Fruit fly (Drosophila melanogaster) whole organism, embryonic: ENCODE data around the gene NANS.

Experiments
- ATbp ChIP-seq: fragments of 200-800 bp; sonication (Bioruptor generic); optimal IDR thresholded peaks from 2 replicates; lab custom pipeline; 2017; ENCODE audit warnings: missing biosample characterization, mild to moderate bottlenecking, missing genetic modification characterization, missing genetic modification reagents
- Abd-B ChIP-seq: fragments of 200-800 bp; sonication (Bioruptor generic); optimal IDR thresholded peaks from 2 replicates; lab custom pipeline; 2018; ENCODE audit warnings: missing biosample characterization, mild to moderate bottlenecking, missing genetic modification characterization, moderate library complexity
- Awh ChIP-seq: fragments of 200-800 bp; sonication (Bioruptor generic); IDR thresholded peaks from 2 replicates; pipeline ENCODE4, ENCODE4 v1.3.6; 2022; ENCODE audit warnings: missing biosample characterization, missing genetic modification characterization
- Blimp-1 ChIP-seq: fragments of 200-800 bp; sonication (Bioruptor generic); optimal IDR thresholded peaks from 3 replicates; lab custom pipeline; 2018; ENCODE audit warnings: missing biosample characterization, missing genetic modification characterization, mild to moderate bottlenecking, moderate library complexity, missing genetic modification reagents
- BtbVII ChIP-seq: fragments of 200-800 bp; sonication (Bioruptor generic); optimal IDR thresholded peaks from 3 replicates; lab custom pipeline; 2017; ENCODE audit warnings: missing biosample characterization, mild to moderate bottlenecking, missing genetic modification characterization
- CG11093 ChIP-seq: fragments of 200-800 bp; sonication (Bioruptor generic); IDR thresholded peaks from 3 replicates; pipeline ENCODE4 v1.3.6; 2022; ENCODE audit warnings: missing biosample characterization, missing genetic modification characterization
- CG12219 ChIP-seq: fragments of 200-800 bp; sonication (Bioruptor generic); optimal IDR thresholded peaks from 3 replicates; lab custom pipeline; 2018; ENCODE audit warnings: missing biosample characterization, mild to moderate bottlenecking, missing genetic modification characterization
- CG13894 ChIP-seq: fragments of 200-800 bp; sonication (Bioruptor generic); optimal IDR thresholded peaks from 3 replicates; lab custom pipeline; 2018; ENCODE audit warnings: missing biosample characterization, mild to moderate bottlenecking, missing genetic modification characterization, moderate library complexity
- CG14965 ChIP-seq: fragments of 200-800 bp; sonication (Bioruptor generic); optimal IDR thresholded peaks from 2 replicates; lab custom pipeline; 2016; ENCODE audit warnings: missing biosample characterization, missing genetic modification characterization, borderline replicate concordance
- CG16779 ChIP-seq: fragments of 200-800 bp; sonication (Bioruptor generic); IDR thresholded peaks from 2 replicates; pipeline ENCODE4 v1.3.6; 2022; ENCODE audit warnings: missing biosample characterization, missing genetic modification characterization
- CG17328 ChIP-seq: fragments of 200-800 bp; sonication (Bioruptor generic); IDR thresholded peaks from 2 replicates; pipeline ENCODE4 v1.3.6; 2022; ENCODE audit warnings: missing biosample characterization, missing genetic modification characterization
- CG17359 ChIP-seq: fragments of 200-800 bp; sonication (Bioruptor generic); optimal IDR thresholded peaks from 3 replicates; lab custom pipeline; 2018; ENCODE audit warnings: missing biosample characterization, mild to moderate bottlenecking, missing genetic modification characterization, moderate library complexity
- CG31365 ChIP-seq: fragments of 200-800 bp; sonication (Bioruptor generic); optimal IDR thresholded peaks from 2 replicates; lab custom pipeline; 2018; ENCODE audit warnings: missing biosample characterization, mild to moderate bottlenecking, missing genetic modification characterization
- CG5245 ChIP-seq: fragments of 200-800 bp; sonication (Bioruptor generic); optimal IDR thresholded peaks from 3 replicates; lab custom pipeline; 2016; ENCODE audit warnings: missing biosample characterization, missing genetic modification characterization
- CG6175 ChIP-seq: fragments of 200-800 bp; sonication (Bioruptor generic); IDR thresholded peaks from 3 replicates; pipeline ENCODE4 v1.3.6; 2022; ENCODE audit warnings: missing biosample characterization, missing genetic modification characterization
- CG6791 ChIP-seq: fragments of 200-800 bp; sonication (Bioruptor generic); IDR thresholded peaks from 3 replicates; pipeline ENCODE4 v1.3.6; 2022; ENCODE audit warnings: missing biosample characterization, missing genetic modification characterization; ENCODE audit not compliant: partially characterized antibody
- CG9215 ChIP-seq: fragments of 200-800 bp; sonication (Bioruptor generic); IDR thresholded peaks from 2 replicates; pipeline ENCODE4 v1.3.6; 2022; ENCODE audit warnings: missing biosample characterization, missing genetic modification characterization
- Gug ChIP-seq: fragments of 200-800 bp; sonication (Bioruptor generic); IDR thresholded peaks from 4 replicates; pipeline ENCODE4 v1.3.6; 2022; ENCODE audit warnings: missing biosample characterization, missing genetic modification characterization
- HLHmδ ChIP-seq: fragments of 200-800 bp; sonication (Bioruptor generic); optimal IDR thresholded peaks from 2 replicates; lab custom pipeline; 2018; ENCODE audit warnings: missing biosample characterization, mild to moderate bottlenecking, missing genetic modification characterization, moderate library complexity
- Hmx ChIP-seq: fragments of 200-800 bp; sonication (Bioruptor generic); optimal IDR thresholded peaks from 2 replicates; lab custom pipeline; 2016; ENCODE audit warnings: missing biosample characterization, missing genetic modification characterization
- Hr39 ChIP-seq: fragments of >200 bp; optimal IDR thresholded peaks from 2 replicates; lab custom pipeline; 2017
- Jarid2 ChIP-seq: fragments of 200-800 bp; sonication (Bioruptor generic); optimal IDR thresholded peaks from 3 replicates; lab custom pipeline; 2017; ENCODE audit warnings: mild to moderate bottlenecking, missing biosample characterization, missing genetic modification reagents, missing genetic modification characterization
- MTF-1 ChIP-seq: fragments of 200-800 bp; sonication (Bioruptor generic); optimal IDR thresholded peaks from 2 replicates; lab custom pipeline; 2018; ENCODE audit warnings: missing biosample characterization, mild to moderate bottlenecking, missing genetic modification characterization, borderline replicate concordance
- Mrtf ChIP-seq: fragments of 200-800 bp; sonication (Bioruptor generic); IDR thresholded peaks from 3 replicates; pipeline ENCODE4 v1.3.6; 2022; ENCODE audit warnings: missing biosample characterization, missing genetic modification characterization
- Nf-YB ChIP-seq: fragments of 200-800 bp; sonication (Bioruptor generic); optimal IDR thresholded peaks from 3 replicates; lab custom pipeline; 2019; ENCODE audit warnings: missing biosample characterization, mild to moderate bottlenecking, missing genetic modification characterization, moderate library complexity
- Ravus ChIP-seq: fragments of 200-800 bp; sonication (Bioruptor generic); IDR thresholded peaks from 2 replicates; pipeline ENCODE4 v1.3.6; 2022; ENCODE audit warnings: missing biosample characterization, missing genetic modification characterization
- Sry-δ ChIP-seq: fragments of 200-800 bp; sonication (Bioruptor generic); optimal IDR thresholded peaks from 2 replicates; lab custom pipeline; 2016; ENCODE audit warnings: missing biosample characterization, missing genetic modification characterization
- YL-1 ChIP-seq: fragments of 200-800 bp; sonication (Bioruptor generic); optimal IDR thresholded peaks from 3 replicates; lab custom pipeline; 2017; ENCODE audit warnings: missing biosample characterization, mild to moderate bottlenecking, missing genetic modification characterization
- az2 ChIP-seq: fragments of 200-800 bp; sonication (Bioruptor generic); optimal IDR thresholded peaks from 3 replicates; lab custom pipeline; 2016; ENCODE audit warnings: missing biosample characterization, missing genetic modification characterization
- bab2 ChIP-seq: fragments of 200-800 bp; sonication (Bioruptor generic); optimal IDR thresholded peaks from 2 replicates; lab custom pipeline; 2016; ENCODE audit warnings: missing biosample characterization, missing genetic modification characterization
- cg ChIP-seq: fragments of 200-800 bp; sonication (Bioruptor generic); optimal IDR thresholded peaks from 3 replicates; lab custom pipeline; 2019; ENCODE audit warnings: missing biosample characterization, mild to moderate bottlenecking, missing genetic modification characterization, moderate library complexity
- chm ChIP-seq: fragments of 200-800 bp; sonication (Bioruptor generic); IDR thresholded peaks from 2 replicates; pipeline ENCODE4 v1.3.6; 2022; ENCODE audit warnings: missing biosample characterization, missing genetic modification characterization
- cwo ChIP-seq: fragments of 200-800 bp; sonication (Bioruptor generic); optimal IDR thresholded peaks from 3 replicates; lab custom pipeline; 2017; ENCODE audit warnings: missing biosample characterization, missing genetic modification characterization, mild to moderate bottlenecking, moderate library complexity, missing genetic modification reagents
- dimm ChIP-seq: fragments of 200-800 bp; sonication (Bioruptor generic); IDR thresholded peaks from 2 replicates; pipeline ENCODE4 v1.3.6; 2022; ENCODE audit warnings: missing biosample characterization, missing genetic modification characterization
- disco-r ChIP-seq: fragments of 200-800 bp; sonication (Bioruptor generic); optimal IDR thresholded peaks from 2 replicates; lab custom pipeline; 2016; ENCODE audit warnings: missing biosample characterization, missing genetic modification characterization
- fd102C ChIP-seq: fragments of 200-800 bp; sonication (Bioruptor generic); optimal IDR thresholded peaks from 2 replicates; lab custom pipeline; 2018; ENCODE audit warnings: missing biosample characterization, mild to moderate bottlenecking, missing genetic modification characterization, moderate library complexity
- grn ChIP-seq: fragments of 200-800 bp; sonication (Bioruptor generic); optimal IDR thresholded peaks from 3 replicates; lab custom pipeline; 2017; ENCODE audit warnings: missing biosample characterization, missing genetic modification characterization
- hb ChIP-seq: fragments of 200-800 bp; sonication (Bioruptor generic); IDR thresholded peaks from 3 replicates; pipeline ENCODE4 v1.3.6; 2022; ENCODE audit warnings: missing biosample characterization, missing genetic modification characterization; ENCODE audit not compliant: partially characterized antibody
- lmd ChIP-seq: fragments of 200-800 bp; sonication (Bioruptor generic); IDR thresholded peaks from 2 replicates; pipeline ENCODE4 v1.3.6; 2022; ENCODE audit warnings: missing biosample characterization, missing genetic modification characterization
- maf-S ChIP-seq: fragments of 200-800 bp; sonication (Bioruptor generic); optimal IDR thresholded peaks from 2 replicates; lab custom pipeline; 2016; ENCODE audit warnings: missing biosample characterization, missing genetic modification characterization
- nau ChIP-seq: fragments of 200-800 bp; sonication (Bioruptor generic); optimal IDR thresholded peaks from 3 replicates; lab custom pipeline; 2017; ENCODE audit warnings: missing biosample characterization, mild to moderate bottlenecking, missing genetic modification characterization, missing genetic modification reagents
- pb ChIP-seq: fragments of 200-800 bp; sonication (Bioruptor generic); optimal IDR thresholded peaks from 3 replicates; lab custom pipeline; 2016; ENCODE audit warnings: missing biosample characterization, missing genetic modification characterization
- pfk ChIP-seq: fragments of 200-800 bp; sonication (Bioruptor generic); optimal IDR thresholded peaks from 2 replicates; lab custom pipeline; 2018; ENCODE audit warnings: missing biosample characterization, mild to moderate bottlenecking, missing genetic modification characterization, moderate library complexity
- phol ChIP-seq: fragments of 200-800 bp; sonication (Bioruptor generic); optimal IDR thresholded peaks from 3 replicates; lab custom pipeline; 2018; ENCODE audit warnings: missing biosample characterization, mild to moderate bottlenecking, missing genetic modification characterization, moderate library complexity
- slou ChIP-seq: fragments of 200-800 bp; sonication (Bioruptor generic); optimal IDR thresholded peaks from 3 replicates; lab custom pipeline; 2016; ENCODE audit warnings: missing biosample characterization, missing genetic modification characterization
- sob ChIP-seq: fragments of 200-800 bp; sonication (Bioruptor generic); IDR thresholded peaks from 2 replicates; pipeline ENCODE4 v1.3.6; 2022; ENCODE audit warnings: missing biosample characterization, missing genetic modification characterization
- stc ChIP-seq: fragments of 200-800 bp; sonication (Bioruptor generic); IDR thresholded peaks from 2 replicates; pipeline ENCODE4 v1.3.6; 2022; ENCODE audit warnings: missing biosample characterization, missing genetic modification characterization
- sug ChIP-seq: fragments of 200-800 bp; optimal IDR thresholded peaks from 2 replicates; lab custom pipeline; 2019; ENCODE audit warnings: missing biosample characterization, mild to moderate bottlenecking, missing genetic modification characterization, moderate library complexity
- tin ChIP-seq: fragments of 200-800 bp; sonication (Bioruptor generic); optimal IDR thresholded peaks from 3 replicates; lab custom pipeline; 2016; ENCODE audit warnings: missing biosample characterization, missing genetic modification characterization
- tll ChIP-seq, 2 experiments: fragments of 200-800 bp in 1 of 2; fragments of >200 bp in 1 of 2; sonication (Bioruptor generic) in 1 of 2; optimal IDR thresholded peaks; 2 replicates each; lab custom pipeline; 2017 to 2019; ENCODE audit warnings: missing biosample characterization in 2 of 2, missing genetic modification characterization in 2 of 2, mild to moderate bottlenecking in 1 of 2, moderate library complexity in 1 of 2
- zen2 ChIP-seq: fragments of 200-800 bp; sonication (Bioruptor generic); IDR thresholded peaks from 3 replicates; pipeline ENCODE4 v1.3.6; 2022; ENCODE audit warnings: missing biosample characterization, missing genetic modification characterization; ENCODE audit not compliant: partially characterized antibody

NANS gene

DNA sequence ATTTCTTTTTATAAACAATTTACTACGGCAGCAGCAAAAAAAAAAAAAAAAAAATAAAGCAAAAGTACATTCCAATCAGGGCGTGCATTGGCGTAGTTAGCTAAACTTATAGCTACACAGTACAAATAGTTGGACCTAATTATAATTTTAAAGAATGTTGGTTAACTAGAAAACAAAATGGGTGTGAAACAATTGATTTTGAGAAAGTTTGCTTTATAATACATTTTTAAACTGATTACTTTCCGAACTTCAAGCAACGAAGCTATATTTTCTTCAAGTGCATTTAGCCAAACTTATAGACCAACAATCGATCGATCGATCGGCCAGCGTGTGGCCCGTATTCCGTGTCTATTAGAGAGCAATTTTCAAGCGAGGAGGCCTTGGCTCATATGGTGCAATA, 25.0 kb downstream of the NANS start (continued):
- TF ChIP-seq cwo (GFP tag; lab: Kevin White, UChicago) (no peak), Nf-YB (GFP tag; lab: Kevin White, UChicago) (no peak), CG13894 (tag; lab: Kevin White, UChicago) (no peak), Awh (GFP tag; lab: Robert Waterston, UW) (no peak), HLHmδ (GFP tag; lab: Kevin White, UChicago) (no peak), slou (GFP tag; lab: Kevin White, UChicago) (no peak), tin (peak; percentile 19), YL-1 (GFP tag; lab: Kevin White, UChicago) (no peak), CG17359 (tag; lab: Kevin White, UChicago) (peak; percentile 56), lmd (GFP tag; lab: Robert Waterston, UW) (0 out of 2 replicates have a peak, but pooled peaks have one; percentile 16), Jarid2 (GFP tag; lab: Kevin White, UChicago) (no peak), Hmx (no peak), zen2 (no peak), hb (GFP tag; lab: Robert Waterston, UW) (no peak), stc (GFP tag; lab: Robert Waterston, UW) (peak; percentile 37; the same call in 1 of the 2 replicates), CG5245 (GFP tag; lab: Kevin White, UChicago) (peak; percentile 9), CG11093 (GFP tag; lab: Robert Waterston, UW) (no peak), Mrtf (GFP tag; lab: Robert Waterston, UW) (no peak), pb (GFP tag; lab: Kevin White, UChicago) (no peak), Hr39 (lab: Kevin White, UChicago) (no peak), az2 (peak; percentile 36), CG14965 (GFP tag; lab: Kevin White, UChicago) (no peak), grn (no peak), pfk (GFP tag; lab: Kevin White, UChicago) (no peak), Ravus (no peak), sob (GFP tag; lab: Robert Waterston, UW) (no peak), ATbp (GFP tag; lab: Kevin White, UChicago) (no peak), CG6791 (GFP tag; lab: Robert Waterston, UW) (no peak), MTF-1 (GFP tag; lab: Kevin White, UChicago) (no peak), chm (GFP tag; lab: Robert Waterston, UW) (no peak), CG16779 (GFP tag; lab: Robert Waterston, UW) (no peak), Gug (GFP tag; lab: Robert Waterston, UW) (no peak), Sry-δ (GFP tag; lab: Kevin White, UChicago) (no peak), sug (tag; lab: Kevin White, UChicago) (no peak), CG17328 (GFP tag; lab: Robert Waterston, UW) (peak; percentile 47; the same call in 1 of the 2 replicates), CG12219 (GFP tag; lab: Kevin White, UChicago) (peak; percentile 23), cg (GFP tag; lab: Kevin White, UChicago) (no peak), maf-S (GFP tag; lab: Kevin White, UChicago) (no peak), BtbVII (GFP tag; lab: Kevin White, UChicago) (peak; percentile 13), fd102C (GFP tag; lab: Kevin White, UChicago) (no peak), CG9215 (no peak), phol (peak; percentile 47), Abd-B (GFP tag; lab: Kevin White, UChicago) (no peak), Blimp-1 (GFP tag; lab: Kevin White, UChicago) (peak; percentile 38), nau (GFP tag; lab: Kevin White, UChicago) (no peak), dimm (no peak), disco-r (GFP tag; lab: Kevin White, UChicago) (no peak), bab2 (GFP tag; lab: Kevin White, UChicago) (peak; percentile 29), CG6175 (GFP tag; lab: Robert Waterston, UW) (no peak), tll (GFP tag; optimal IDR thresholded peaks at IDR 0.05; lab: Kevin White, UChicago) (no peak), CG31365 (no peak)
